Worm (Caenorhabditis elegans) whole organism, L3 larva: ENCODE data around the gene F10A3.17.

Source experiments
- ZK546.5 ChIP-seq: sonication (generic microtip); optimal IDR thresholded peaks from 2 replicates; lab custom pipeline; 2017; ENCODE audit warnings: missing biosample characterization, missing genetic modification characterization
- aly-2 ChIP-seq: fragments of 150-350 bp; optimal IDR thresholded peaks from 2 replicates; lab custom pipeline; 2014; ENCODE audit warnings: missing biosample characterization, missing genetic modification characterization
- ceh-16 ChIP-seq: sonication (generic microtip); optimal IDR thresholded peaks from 2 replicates; lab custom pipeline; 2017; ENCODE audit warnings: missing biosample characterization, missing genetic modification characterization
- ceh-28 ChIP-seq: fragments of 150-350 bp; optimal IDR thresholded peaks from 2 replicates; lab custom pipeline; 2014; ENCODE audit warnings: missing biosample characterization, missing genetic modification reagents, missing genetic modification characterization
- ceh-9 ChIP-seq: sonication (generic microtip); optimal IDR thresholded peaks from 2 replicates; lab custom pipeline; 2018; ENCODE audit warnings: missing biosample characterization, missing genetic modification characterization
- egl-27 ChIP-seq: sonication (generic microtip); optimal IDR thresholded peaks from 4 replicates; lab custom pipeline; 2017; ENCODE audit warnings: missing biosample characterization, missing genetic modification reagents, missing genetic modification characterization
- egl-5 ChIP-seq: fragments of 150-350 bp; optimal IDR thresholded peaks from 2 replicates; lab custom pipeline; 2017; ENCODE audit warnings: missing biosample characterization, missing genetic modification reagents, missing genetic modification characterization, inconsistent platforms
- elt-1 ChIP-seq: fragments of 150-350 bp; optimal IDR thresholded peaks from 2 replicates; lab custom pipeline; 2014; ENCODE audit warnings: missing biosample characterization, missing genetic modification characterization
- elt-2 ChIP-seq: sonication (generic microtip); optimal IDR thresholded peaks from 2 replicates; lab custom pipeline; 2016; ENCODE audit warnings: missing genetic modification reagents, mild to moderate bottlenecking, missing genetic modification characterization, missing compliant biosample characterization
- elt-3 ChIP-seq, 3 experiments: fragments of 150-350 bp in 1 of 3; sonication (generic microtip) in 2 of 3; optimal IDR thresholded peaks; 2 replicates in 2 of 3; 4 replicates in 1 of 3; lab custom pipeline; 2014 to 2017; ENCODE audit warnings: missing biosample characterization in 3 of 3, missing genetic modification characterization in 3 of 3
- eor-1 ChIP-seq, 2 experiments: fragments of 150-350 bp; optimal IDR thresholded peaks; 2 replicates each; lab custom pipeline; 2014 to 2018; ENCODE audit warnings: missing biosample characterization in 2 of 2, missing genetic modification characterization in 2 of 2
- fkh-10 ChIP-seq: sonication (generic microtip); optimal IDR thresholded peaks from 2 replicates; lab custom pipeline; 2017; ENCODE audit warnings: missing biosample characterization, missing genetic modification reagents, missing genetic modification characterization
- fkh-2 ChIP-seq: fragments of 150-350 bp; optimal IDR thresholded peaks from 2 replicates; lab custom pipeline; 2014; ENCODE audit warnings: missing biosample characterization, missing genetic modification reagents, missing genetic modification characterization
- fos-1 ChIP-seq: fragments of 150-350 bp; optimal IDR thresholded peaks from 2 replicates; lab custom pipeline; 2014; ENCODE audit warnings: missing biosample characterization, missing genetic modification characterization
- jun-1 ChIP-seq: fragments of 150-350 bp; optimal IDR thresholded peaks from 2 replicates; lab custom pipeline; 2014; ENCODE audit warnings: missing biosample characterization, missing genetic modification reagents, missing genetic modification characterization
- lin-15B ChIP-seq: fragments of 150-350 bp; optimal IDR thresholded peaks from 2 replicates; lab custom pipeline; 2014; ENCODE audit warnings: missing biosample characterization, missing genetic modification characterization
- mml-1 ChIP-seq: fragments of 150-350 bp; sonication (generic microtip); optimal IDR thresholded peaks from 3 replicates; lab custom pipeline; 2014; ENCODE audit warnings: missing biosample characterization, missing genetic modification characterization
- nfya-1 ChIP-seq: sonication (generic microtip); optimal IDR thresholded peaks from 2 replicates; lab custom pipeline; 2017; ENCODE audit warnings: missing genetic modification characterization, mild to moderate bottlenecking, missing compliant biosample characterization, antibody characterized with exemption, moderate library complexity; ENCODE audit not compliant: insufficient read depth
- nhr-11 ChIP-seq: fragments of 150-350 bp; optimal IDR thresholded peaks from 2 replicates; lab custom pipeline; 2014; ENCODE audit warnings: missing biosample characterization, missing genetic modification characterization
- nhr-12 ChIP-seq: fragments of 150-350 bp; optimal IDR thresholded peaks from 2 replicates; lab custom pipeline; 2014; ENCODE audit warnings: missing biosample characterization, missing genetic modification characterization
- nhr-23 ChIP-seq: fragments of 150-350 bp; optimal IDR thresholded peaks from 2 replicates; lab custom pipeline; 2014; ENCODE audit warnings: missing biosample characterization, missing genetic modification reagents, missing genetic modification characterization
- nhr-237 ChIP-seq: fragments of 150-350 bp; optimal IDR thresholded peaks from 2 replicates; lab custom pipeline; 2014; ENCODE audit warnings: missing biosample characterization, missing genetic modification characterization
- nhr-25 ChIP-seq: sonication (generic microtip); optimal IDR thresholded peaks from 2 replicates; lab custom pipeline; 2017; ENCODE audit warnings: missing biosample characterization, missing genetic modification characterization
- nhr-28 ChIP-seq: fragments of 150-350 bp; optimal IDR thresholded peaks from 2 replicates; lab custom pipeline; 2014; ENCODE audit warnings: missing biosample characterization, missing genetic modification characterization
- nhr-43 ChIP-seq: sonication (generic microtip); optimal IDR thresholded peaks from 2 replicates; lab custom pipeline; 2016; ENCODE audit warnings: mild to moderate bottlenecking, missing genetic modification characterization, missing compliant biosample characterization; ENCODE audit not compliant: poor library complexity, severe bottlenecking
- nhr-76 ChIP-seq: fragments of 150-350 bp; sonication (generic microtip); optimal IDR thresholded peaks from 5 replicates; lab custom pipeline; 2014; ENCODE audit warnings: missing biosample characterization, missing genetic modification characterization
- nhr-77 ChIP-seq: fragments of 150-350 bp; optimal IDR thresholded peaks from 2 replicates; lab custom pipeline; 2014; ENCODE audit warnings: missing biosample characterization, missing genetic modification characterization
- pqm-1 ChIP-seq: fragments of 150-350 bp; optimal IDR thresholded peaks from 2 replicates; lab custom pipeline; 2017; ENCODE audit warnings: missing biosample characterization, missing genetic modification characterization, inconsistent platforms
- sea-2 ChIP-seq: fragments of 150-350 bp; sonication (generic microtip); optimal IDR thresholded peaks from 4 replicates; lab custom pipeline; 2014; ENCODE audit warnings: missing biosample characterization, missing genetic modification reagents, missing genetic modification characterization
- skn-1 ChIP-seq: fragments of 150-350 bp; optimal IDR thresholded peaks from 2 replicates; lab custom pipeline; 2014; ENCODE audit warnings: missing biosample characterization, missing genetic modification characterization
- tbx-2 ChIP-seq: sonication (generic microtip); optimal IDR thresholded peaks from 2 replicates; lab custom pipeline; 2016; ENCODE audit warnings: mild to moderate bottlenecking, missing genetic modification characterization, missing compliant biosample characterization
- unc-39 ChIP-seq: sonication (generic microtip); optimal IDR thresholded peaks from 4 replicates; lab custom pipeline; 2017; ENCODE audit warnings: missing biosample characterization, missing genetic modification characterization
- unc-62 ChIP-seq: fragments of 150-350 bp; sonication (generic microtip); optimal IDR thresholded peaks from 4 replicates; lab custom pipeline; 2014; ENCODE audit warnings: missing biosample characterization, missing genetic modification reagents, missing genetic modification characterization
- zag-1 ChIP-seq: fragments of 150-350 bp; optimal IDR thresholded peaks from 2 replicates; lab custom pipeline; 2014; ENCODE audit warnings: missing biosample characterization, missing genetic modification characterization

F10A3.17 gene

DNA sequence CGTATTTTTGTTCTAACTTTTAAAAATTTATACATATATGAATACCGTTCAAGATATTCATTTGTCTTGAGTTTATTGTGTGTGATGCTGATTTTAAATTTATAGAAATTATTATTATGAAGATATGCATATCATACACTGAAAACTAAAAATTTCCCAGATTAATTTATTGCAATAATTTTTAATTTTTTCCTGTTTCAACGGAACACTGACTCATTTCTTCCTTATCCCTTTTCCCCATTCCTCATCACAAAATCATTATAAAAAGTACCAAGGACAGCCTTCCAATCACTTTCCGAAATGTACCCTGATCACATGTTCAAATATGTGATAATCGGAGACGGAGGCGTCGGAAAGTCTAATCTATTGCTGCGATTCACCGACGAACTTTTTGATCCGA, 35.1 kb upstream of the F10A3.17 start, which contains the start of gene rabr-4:
TSS of gene rabr-4 (plus strand) at position 301 of the 400 bp plus-strand sequence.
- TF ChIP-seq egl-5 (tag; lab: Kevin White, UChicago) (no peak), unc-39 (tag; lab: Kevin White, UChicago) (no peak), fos-1 (no peak), nhr-25 (no peak), elt-3 (tag; optimal IDR thresholded peaks at IDR 0.05; lab: Kevin White, UChicago) (no peak), fkh-2 (tag; lab: Kevin White, UChicago) (no peak), tbx-2 (tag; lab: Kevin White, UChicago) (no peak), sea-2 (GFP tag; lab: Kevin White, UChicago) (no peak), ceh-28 (tag; lab: Kevin White, UChicago) (no peak), egl-27 (tag; lab: Kevin White, UChicago) (no peak), zag-1 (tag; lab: Kevin White, UChicago) (no peak)

- no peak for TF ChIP-seq ceh-9 (tag; lab: Kevin White, UChicago)
- no peak for TF ChIP-seq eor-1 (tag; optimal IDR thresholded peaks at IDR 0.05; lab: Kevin White, UChicago)
- no peak for TF ChIP-seq ceh-16 (tag; lab: Kevin White, UChicago)
- TF ChIP-seq nhr-76, result no peak
- no peak for TF ChIP-seq elt-1
- TF ChIP-seq nhr-23 (tag; lab: Kevin White, UChicago), result no peak
- no peak for TF ChIP-seq lin-15B (tag; lab: Kevin White, UChicago)
Measured at ce11 chrV:16192114-16192513, 32.6 kb upstream of the F10A3.17 start, which contains the start of gene srh-279. Gene srh-279, plus strand, starts transcription at chrV:16192414.

ce11 chrV:16190485-16190884, 31.0 kb upstream of the F10A3.17 start, which contains the start of gene srh-281:
Gene srh-281, plus strand, starts transcription at chrV:16190785.
- TF ChIP-seq nhr-12 (tag; lab: Kevin White, UChicago) (no peak), sea-2 (GFP tag; lab: Kevin White, UChicago) (no peak), nhr-23 (tag; lab: Kevin White, UChicago) (no peak), lin-15B (tag; lab: Kevin White, UChicago) (no peak), nfya-1 (tag; lab: Kevin White, UChicago) (no peak), nhr-25 (no peak), ceh-16 (tag; lab: Kevin White, UChicago) (no peak), elt-3 (tag; optimal IDR thresholded peaks at IDR 0.05; lab: Kevin White, UChicago) (no peak), unc-39 (tag; lab: Kevin White, UChicago) (no peak), mml-1 (tag; lab: Kevin White, UChicago) (no peak), eor-1 (tag; optimal IDR thresholded peaks at IDR 0.05; lab: Kevin White, UChicago) (no peak), nhr-28 (tag; lab: Kevin White, UChicago) (no peak), nhr-11 (tag; lab: Kevin White, UChicago) (no peak), jun-1 (tag; lab: Kevin White, UChicago) (no peak), nhr-76 (no peak), pqm-1 (no peak), aly-2 (tag; lab: Kevin White, UChicago) (no peak)

DNA sequence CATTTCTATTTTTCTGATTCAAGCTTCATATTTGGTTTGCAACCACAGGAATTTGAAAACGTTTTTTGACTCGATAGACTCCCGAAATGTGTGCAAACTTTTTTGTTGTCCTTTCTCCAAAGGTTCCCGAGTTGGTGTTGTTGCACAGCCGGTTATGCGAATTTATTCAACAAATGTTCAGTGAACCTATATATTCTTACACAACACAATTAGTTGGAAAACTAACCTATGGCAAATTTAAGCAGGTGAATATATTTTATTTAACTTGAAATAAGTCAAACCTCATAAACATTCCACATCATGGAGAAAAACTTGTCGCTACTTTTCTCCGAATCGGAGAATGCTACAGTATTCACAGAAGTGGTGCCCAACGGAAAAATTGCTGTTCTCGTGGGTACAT, 23.9 kb upstream of the F10A3.17 start, which contains the start of gene srz-14:
TSS of gene srz-14 (plus strand) at position 301 of the 400 bp plus-strand sequence.
- TF ChIP-seq nfya-1 (tag; lab: Kevin White, UChicago) (no peak), nhr-28 (tag; lab: Kevin White, UChicago) (no peak), ZK546.5 (tag; lab: Kevin White, UChicago) (no peak), fkh-10 (GFP tag; lab: Kevin White, UChicago) (no peak), aly-2 (tag; lab: Kevin White, UChicago) (no peak), skn-1 (tag; lab: Kevin White, UChicago) (no peak), nhr-25 (no peak), zag-1 (tag; lab: Kevin White, UChicago) (no peak), fos-1 (no peak), elt-2 (no peak), eor-1 (tag; optimal IDR thresholded peaks at IDR 0.05; lab: Kevin White, UChicago) (no peak), lin-15B (tag; lab: Kevin White, UChicago) (no peak), egl-5 (tag; lab: Kevin White, UChicago) (no peak), nhr-43 (no peak), nhr-11 (tag; lab: Kevin White, UChicago) (no peak), nhr-237 (tag; lab: Kevin White, UChicago) (no peak), nhr-77 (tag; lab: Kevin White, UChicago) (no peak), unc-62 (GFP tag; lab: Kevin White, UChicago) (no peak)
